Fruit fly (Drosophila melanogaster) whole organism, prepupa: ENCODE results near the gene IFT46.

Experiments used
- Blimp-1 ChIP-seq: fragments of 200-800 bp; sonication (Bioruptor generic); optimal IDR thresholded peaks from 3 replicates; lab custom pipeline; 2017; ENCODE audit warnings: missing biosample characterization, missing genetic modification characterization, mild to moderate bottlenecking, moderate library complexity, missing genetic modification reagents
- CG10669 ChIP-seq: fragments of 200-800 bp; sonication (Bioruptor generic); optimal IDR thresholded peaks from 3 replicates; lab custom pipeline; 2018; ENCODE audit warnings: missing biosample characterization, mild to moderate bottlenecking, missing genetic modification characterization, moderate library complexity
- CG15336 ChIP-seq: fragments of 200-800 bp; sonication (Bioruptor generic); IDR thresholded peaks from 2 replicates; pipeline ENCODE4 v1.3.6; 2022; ENCODE audit warnings: missing biosample characterization, missing genetic modification characterization
- CG16779 ChIP-seq: fragments of 200-800 bp; sonication (Bioruptor generic); optimal IDR thresholded peaks from 3 replicates; lab custom pipeline; 2017; ENCODE audit warnings: missing biosample characterization, mild to moderate bottlenecking, missing genetic modification characterization
- CG3032 ChIP-seq: fragments of 200-800 bp; optimal IDR thresholded peaks from 2 replicates; lab custom pipeline; 2019; ENCODE audit warnings: missing biosample characterization, mild to moderate bottlenecking, missing genetic modification characterization, moderate library complexity
- CG31627 ChIP-seq: fragments of 200-800 bp; sonication (Bioruptor generic); optimal IDR thresholded peaks from 3 replicates; lab custom pipeline; 2016; ENCODE audit warnings: missing biosample characterization, missing genetic modification characterization
- CG32006 ChIP-seq: fragments of 200-800 bp; sonication (Bioruptor generic); optimal IDR thresholded peaks from 3 replicates; lab custom pipeline; 2017; ENCODE audit warnings: missing biosample characterization, mild to moderate bottlenecking, missing genetic modification characterization
- CG3919 ChIP-seq: fragments of 200-800 bp; sonication (Bioruptor generic); optimal IDR thresholded peaks from 3 replicates; lab custom pipeline; 2016; ENCODE audit warnings: missing biosample characterization, missing genetic modification characterization
- CG6163 ChIP-seq: fragments of 200-800 bp; sonication (Bioruptor generic); IDR thresholded peaks from 3 replicates; pipeline ENCODE4 v1.3.6; 2022; ENCODE audit warnings: missing biosample characterization, missing genetic modification characterization
- CG6276 ChIP-seq: fragments of 200-800 bp; sonication (Bioruptor generic); optimal IDR thresholded peaks from 2 replicates; lab custom pipeline; 2017; ENCODE audit warnings: missing biosample characterization, mild to moderate bottlenecking, missing genetic modification characterization
- CG6792 ChIP-seq: fragments of 200-800 bp; sonication (Bioruptor generic); optimal IDR thresholded peaks from 3 replicates; lab custom pipeline; 2016; ENCODE audit warnings: missing biosample characterization, missing genetic modification characterization
- CG7368 ChIP-seq: fragments of 200-800 bp; sonication (Bioruptor generic); optimal IDR thresholded peaks from 3 replicates; lab custom pipeline; 2016; ENCODE audit warnings: missing biosample characterization, missing genetic modification characterization
- CG8319 ChIP-seq: fragments of 200-800 bp; sonication (Bioruptor generic); optimal IDR thresholded peaks from 3 replicates; lab custom pipeline; 2016; ENCODE audit warnings: missing biosample characterization, missing genetic modification characterization
- CG8632 ChIP-seq: fragments of 200-800 bp; sonication (Bioruptor generic); optimal IDR thresholded peaks from 3 replicates; lab custom pipeline; 2016; ENCODE audit warnings: missing biosample characterization, missing genetic modification characterization
- Eip75B ChIP-seq: fragments of 200-800 bp; sonication (Bioruptor generic); optimal IDR thresholded peaks from 3 replicates; lab custom pipeline; 2016; ENCODE audit warnings: missing biosample characterization, missing genetic modification characterization
- Ets96B ChIP-seq: fragments of 200-800 bp; optimal IDR thresholded peaks from 2 replicates; lab custom pipeline; 2019; ENCODE audit warnings: missing biosample characterization, mild to moderate bottlenecking, missing genetic modification characterization, moderate library complexity
- Hr38 ChIP-seq: sonication (Bioruptor generic); optimal IDR thresholded peaks from 2 replicates; lab custom pipeline; 2016; ENCODE audit warnings: missing biosample characterization, missing genetic modification characterization
- Hr39 ChIP-seq: fragments of 200-800 bp; sonication (Bioruptor generic); optimal IDR thresholded peaks from 2 replicates; lab custom pipeline; 2016; ENCODE audit warnings: missing biosample characterization, missing genetic modification characterization
- Hr4 ChIP-seq: fragments of 200-800 bp; sonication (Bioruptor generic); optimal IDR thresholded peaks from 3 replicates; lab custom pipeline; 2016; ENCODE audit warnings: missing biosample characterization, missing genetic modification characterization
- Lpt ChIP-seq: fragments of 200-800 bp; sonication (Bioruptor generic); optimal IDR thresholded peaks from 3 replicates; lab custom pipeline; 2016; ENCODE audit warnings: missing biosample characterization, missing genetic modification characterization
- Met ChIP-seq: fragments of 200-800 bp; sonication (Bioruptor generic); optimal IDR thresholded peaks from 3 replicates; lab custom pipeline; 2016; ENCODE audit warnings: missing biosample characterization, missing genetic modification characterization
- OdsH ChIP-seq: fragments of 200-800 bp; sonication (Bioruptor generic); optimal IDR thresholded peaks from 3 replicates; lab custom pipeline; 2016; ENCODE audit warnings: missing biosample characterization, missing genetic modification characterization
- Sox102F ChIP-seq: fragments of 200-800 bp; sonication (Bioruptor generic); optimal IDR thresholded peaks from 2 replicates; lab custom pipeline; 2016; ENCODE audit warnings: missing biosample characterization, mild to moderate bottlenecking, missing genetic modification characterization
- Sox14 ChIP-seq: fragments of 200-800 bp; sonication (Bioruptor generic); optimal IDR thresholded peaks from 3 replicates; lab custom pipeline; 2016; ENCODE audit warnings: missing biosample characterization, missing genetic modification characterization
- Sox15 ChIP-seq: fragments of 200-800 bp; sonication (Bioruptor generic); optimal IDR thresholded peaks from 3 replicates; lab custom pipeline; 2016; ENCODE audit warnings: missing biosample characterization, missing genetic modification characterization
- achi ChIP-seq: fragments of 200-800 bp; sonication (Bioruptor generic); optimal IDR thresholded peaks from 3 replicates; lab custom pipeline; 2016; ENCODE audit warnings: missing biosample characterization, missing genetic modification characterization
- acj6 ChIP-seq: fragments of 200-800 bp; sonication (Bioruptor generic); optimal IDR thresholded peaks from 3 replicates; lab custom pipeline; 2016; ENCODE audit warnings: missing biosample characterization, missing genetic modification characterization
- cyc ChIP-seq: fragments of 200-800 bp; sonication (Bioruptor generic); optimal IDR thresholded peaks from 3 replicates; lab custom pipeline; 2016; ENCODE audit warnings: missing biosample characterization, missing genetic modification characterization
- dsx ChIP-seq: fragments of 200-800 bp; optimal IDR thresholded peaks from 3 replicates; lab custom pipeline; 2019; ENCODE audit warnings: missing biosample characterization, mild to moderate bottlenecking, missing genetic modification characterization, moderate library complexity; ENCODE audit not compliant: poor library complexity, severe bottlenecking
- eg ChIP-seq: fragments of 200-800 bp; sonication (Bioruptor generic); IDR thresholded peaks from 3 replicates; pipeline ENCODE4 v1.3.6; 2022; ENCODE audit warnings: missing biosample characterization, missing genetic modification characterization
- esn ChIP-seq: fragments of 200-800 bp; sonication (Bioruptor generic); optimal IDR thresholded peaks from 2 replicates; lab custom pipeline; 2016; ENCODE audit warnings: missing biosample characterization, mild to moderate bottlenecking, missing genetic modification characterization, moderate library complexity
- fd85E ChIP-seq: fragments of 200-800 bp; sonication (Bioruptor generic); optimal IDR thresholded peaks from 3 replicates; lab custom pipeline; 2016; ENCODE audit warnings: missing biosample characterization, missing genetic modification characterization
- lz ChIP-seq: fragments of 200-800 bp; sonication (Bioruptor generic); optimal IDR thresholded peaks from 3 replicates; lab custom pipeline; 2016; ENCODE audit warnings: missing biosample characterization, missing genetic modification characterization
- pdm3 ChIP-seq: fragments of 200-800 bp; sonication (Bioruptor generic); optimal IDR thresholded peaks from 3 replicates; lab custom pipeline; 2016; ENCODE audit warnings: missing biosample characterization, missing genetic modification characterization
- salr ChIP-seq, 2 experiments: fragments of 200-800 bp; sonication (Bioruptor generic); optimal IDR thresholded peaks; 3 replicates each; lab custom pipeline; 2016 to 2018; ENCODE audit warnings: missing biosample characterization in 2 of 2, missing genetic modification characterization in 2 of 2, mild to moderate bottlenecking in 1 of 2
- spab ChIP-seq: fragments of 200-800 bp; sonication (Bioruptor generic); optimal IDR thresholded peaks from 2 replicates; lab custom pipeline; 2017; ENCODE audit warnings: missing biosample characterization, mild to moderate bottlenecking, missing genetic modification characterization, missing genetic modification reagents
- topi ChIP-seq: fragments of 200-800 bp; sonication (Bioruptor generic); optimal IDR thresholded peaks from 3 replicates; lab custom pipeline; 2016; ENCODE audit warnings: missing biosample characterization, missing genetic modification characterization
- vri ChIP-seq: fragments of 200-800 bp; sonication (Bioruptor generic); optimal IDR thresholded peaks from 3 replicates; lab custom pipeline; 2016; ENCODE audit warnings: missing biosample characterization, mild to moderate bottlenecking, missing genetic modification characterization

IFT46 gene

DNA sequence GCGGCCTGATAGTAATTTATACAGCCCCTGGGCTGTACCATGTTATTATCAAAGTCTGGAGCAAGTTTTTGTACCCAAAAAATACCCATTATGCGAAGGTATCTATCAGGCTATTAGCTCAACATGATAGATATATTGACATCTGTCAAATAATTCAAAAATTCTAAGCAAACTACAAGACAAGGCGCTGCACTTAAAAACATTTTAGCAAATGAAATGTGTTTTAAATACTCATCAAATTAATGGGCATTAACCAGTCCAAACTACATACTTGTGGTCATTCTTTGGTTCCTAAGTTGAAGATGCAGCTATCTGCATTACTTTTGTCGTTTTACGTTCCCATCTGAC lies 37.4 kb upstream of the IFT46 start (continued):
- TF ChIP-seq CG31627 (GFP tag; lab: Kevin White, UChicago) (peak; percentile 83), spab (GFP tag; lab: Kevin White, UChicago) (peak; percentile 79), dsx (GFP tag; lab: Kevin White, UChicago) (peak; percentile 85), Sox102F (GFP tag; lab: Kevin White, UChicago) (peak; percentile 89), Hr38 (GFP tag; lab: Kevin White, UChicago) (no peak), achi (GFP tag; lab: Kevin White, UChicago) (peak; percentile 85), OdsH (GFP tag; lab: Kevin White, UChicago) (peak; percentile 80), CG15336 (GFP tag; lab: Robert Waterston, UW) (peak; percentile 68; the same call in 1 of the 2 replicates), Hr39 (peak; percentile 87), topi (GFP tag; lab: Kevin White, UChicago) (peak; percentile 95), pdm3 (GFP tag; lab: Kevin White, UChicago) (peak; percentile 83), Met (GFP tag; lab: Kevin White, UChicago) (peak; percentile 81), esn (GFP tag; lab: Kevin White, UChicago) (peak; percentile 90), acj6 (GFP tag; lab: Kevin White, UChicago) (peak; percentile 83), eg (GFP tag; lab: Robert Waterston, UW) (peak; percentile 72; the same call in 2 of the 3 replicates), Hr4 (GFP tag; lab: Kevin White, UChicago) (peak; percentile 63), CG6276 (GFP tag; lab: Kevin White, UChicago) (peak; percentile 28), Ets96B (tag; lab: Kevin White, UChicago) (peak; percentile 85), Sox15 (GFP tag; lab: Kevin White, UChicago) (peak; percentile 70), CG8319 (GFP tag; lab: Kevin White, UChicago) (peak; percentile 78), CG6792 (peak; percentile 76), Blimp-1 (GFP tag; lab: Kevin White, UChicago) (peak; percentile 60), salr (GFP tag; optimal IDR thresholded peaks at IDR 0.05; lab: Kevin White, UChicago) (peak; percentile 43 to 62), Eip75B (peak; percentile 76), cyc (peak; percentile 94), CG8632 (GFP tag; lab: Kevin White, UChicago) (peak; percentile 61), CG3032 (peak; percentile 82), vri (peak; percentile 86), CG32006 (GFP tag; lab: Kevin White, UChicago) (peak; percentile 67), CG10669 (peak; percentile 85), fd85E (no peak), Lpt (GFP tag; lab: Kevin White, UChicago) (no peak), lz (peak; percentile 82), Sox14 (peak; percentile 84), CG7368 (GFP tag; lab: Kevin White, UChicago) (peak; percentile 73), CG16779 (tag; lab: Kevin White, UChicago) (no peak), CG3919 (GFP tag; lab: Kevin White, UChicago) (peak; percentile 86)

DNA sequence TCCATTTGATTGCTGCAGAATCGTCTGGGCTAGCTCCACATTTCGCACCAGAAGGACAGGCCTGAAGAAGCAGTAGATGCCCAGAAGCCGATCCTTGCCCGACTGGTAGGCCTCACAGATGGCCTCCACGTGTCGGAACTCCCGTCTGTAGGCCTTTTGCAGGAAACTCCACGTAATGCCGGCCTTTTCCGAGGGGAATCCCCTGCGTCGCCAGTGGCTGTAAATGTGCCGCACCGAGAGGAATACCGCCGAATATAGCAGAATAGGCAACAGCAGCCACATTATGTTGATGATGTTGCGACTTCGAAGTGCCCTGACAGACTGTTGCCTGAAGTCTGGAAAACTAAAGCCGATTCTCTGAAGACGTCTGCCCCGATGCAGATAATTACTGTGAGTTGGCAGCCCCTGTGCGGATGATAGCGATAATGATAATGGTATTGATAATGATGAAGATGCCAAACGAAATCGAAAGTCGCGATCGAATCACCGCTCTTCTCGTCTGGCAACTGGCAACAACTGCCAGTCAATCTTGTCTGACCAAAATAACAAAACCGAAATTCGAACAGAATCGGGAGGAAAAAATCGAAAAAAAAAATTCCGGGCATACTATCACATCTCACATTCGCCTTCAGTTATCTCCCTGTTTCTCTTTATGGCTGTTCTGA lies 36.9 kb upstream of the IFT46 start, which contains the start of gene Cyp310a1:
Gene Cyp310a1 (minus strand): TSS at position 348 of the 665 bp plus-strand sequence.
- TF ChIP-seq CG6163, result peak; percentile 32; the same call in 1 of the 3 replicates
- TF ChIP-seq fd85E, result no peak
- peak; percentile 90 for TF ChIP-seq Blimp-1 (GFP tag; lab: Kevin White, UChicago)
